Fruit fly (Drosophila melanogaster) whole organism, wandering third instar larva: ENCODE data around the gene pyd.

Source experiments
- Hr83 ChIP-seq: fragments of 200-300 bp; sonication (Bioruptor generic); optimal IDR thresholded peaks from 2 replicates; lab custom pipeline; 2016; ENCODE audit warnings: missing biosample characterization, mild to moderate bottlenecking, missing genetic modification characterization, moderate library complexity; ENCODE audit not compliant: poor library complexity, severe bottlenecking
- h ChIP-seq: fragments of 200-800 bp; sonication (Bioruptor generic); optimal IDR thresholded peaks from 3 replicates; lab custom pipeline; 2016; ENCODE audit warnings: missing biosample characterization, mild to moderate bottlenecking, missing genetic modification characterization

DNA sequence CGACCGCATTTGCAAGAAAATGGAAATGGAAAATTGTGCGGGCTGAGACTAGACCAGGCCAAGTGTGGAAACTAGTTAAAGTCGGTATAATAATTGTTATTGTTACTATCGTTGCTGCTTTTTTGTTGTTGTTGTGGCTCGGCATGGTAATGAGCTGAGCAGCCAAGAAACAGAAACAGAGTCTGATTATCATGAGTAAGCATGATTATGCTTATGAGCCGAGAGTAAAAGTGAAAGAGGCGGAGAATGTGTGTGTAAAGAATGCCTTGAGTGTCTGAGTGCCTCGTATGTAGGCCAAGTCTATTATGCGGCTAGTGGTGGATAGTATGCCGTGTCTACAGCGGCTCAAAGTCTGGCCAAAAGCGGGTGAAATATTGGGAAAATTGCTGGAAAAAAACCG lies 39.0 kb upstream of the pyd start:
- TF ChIP-seq Hr83 (GFP tag; lab: Kevin White, UChicago) = no peak
- TF ChIP-seq h (GFP tag; lab: Kevin White, UChicago) = no peak
